Worm (Caenorhabditis elegans): Measurements from ENCODE around the gene ZK1321.4.

- TF ChIP-seq ama-1 (optimal IDR thresholded peaks at IDR 0.05) (no peak), pqm-1 (tag; optimal IDR thresholded peaks at IDR 0.05) (no peak), nhr-77 (tag; optimal IDR thresholded peaks at IDR 0.05) (no peak), ceh-28 (tag; optimal IDR thresholded peaks at IDR 0.05) (no peak), ztf-4 (tag; optimal IDR thresholded peaks at IDR 0.05) (no peak), sea-2 (GFP tag; optimal IDR thresholded peaks at IDR 0.05) (no peak), nhr-23 (tag; optimal IDR thresholded peaks at IDR 0.05) (no peak)
Measured at ce11 chrII:9757651-9758282, 16.0 kb downstream of the ZK1321.4 start, which contains the start of gene shk-1.

Data from whole organism, L3 larva.